Fruit fly (Drosophila melanogaster) whole organism, adult: ENCODE results near the gene aay.

ENCODE experiments used
- CG14711 ChIP-seq: fragments of 200-800 bp; sonication (Bioruptor generic); optimal IDR thresholded peaks from 2 replicates; lab custom pipeline; 2018; ENCODE audit warnings: missing biosample characterization, mild to moderate bottlenecking, missing genetic modification characterization, moderate library complexity
- CG1620 ChIP-seq: fragments of 200-800 bp; sonication (Bioruptor generic); optimal IDR thresholded peaks from 2 replicates; lab custom pipeline; 2016; ENCODE audit warnings: missing biosample characterization, missing genetic modification characterization
- CG33017 ChIP-seq: fragments of 200-800 bp; sonication (Bioruptor generic); optimal IDR thresholded peaks from 2 replicates; lab custom pipeline; 2018; ENCODE audit warnings: missing biosample characterization, mild to moderate bottlenecking, missing genetic modification characterization, moderate library complexity
- CG5204 ChIP-seq: fragments of 200-800 bp; sonication (Bioruptor generic); optimal IDR thresholded peaks from 2 replicates; lab custom pipeline; 2016; ENCODE audit warnings: missing biosample characterization, missing genetic modification characterization
- CG7101 ChIP-seq: fragments of 200-800 bp; sonication (Bioruptor generic); optimal IDR thresholded peaks from 2 replicates; lab custom pipeline; 2018; ENCODE audit warnings: missing biosample characterization, mild to moderate bottlenecking, missing genetic modification characterization, moderate library complexity
- Clk ChIP-seq: fragments of 200-800 bp; sonication (Bioruptor generic); optimal IDR thresholded peaks from 2 replicates; lab custom pipeline; 2017; ENCODE audit warnings: missing biosample characterization, missing genetic modification characterization
- Crg-1 ChIP-seq: fragments of 200-800 bp; sonication (Bioruptor generic); optimal IDR thresholded peaks from 2 replicates; lab custom pipeline; 2016; ENCODE audit warnings: missing biosample characterization, missing genetic modification characterization
- Mnt ChIP-seq: fragments of 200-800 bp; sonication (Bioruptor generic); optimal IDR thresholded peaks from 2 replicates; lab custom pipeline; 2016; ENCODE audit warnings: missing biosample characterization, mild to moderate bottlenecking, missing genetic modification characterization
- bab1 ChIP-seq: fragments of 200-800 bp; sonication (Bioruptor generic); optimal IDR thresholded peaks from 3 replicates; lab custom pipeline; 2019; ENCODE audit warnings: missing biosample characterization, mild to moderate bottlenecking, missing genetic modification characterization, moderate library complexity
- cic ChIP-seq: fragments of 200-800 bp; sonication (Bioruptor generic); optimal IDR thresholded peaks from 2 replicates; lab custom pipeline; 2017; ENCODE audit warnings: missing biosample characterization, mild to moderate bottlenecking, missing genetic modification characterization, moderate library complexity
- kay ChIP-seq: fragments of 200-800 bp; sonication (Bioruptor generic); peaks from one replicate; lab custom pipeline; 2016; ENCODE audit warnings: missing biosample characterization, missing genetic modification characterization, borderline replicate concordance
- ovo ChIP-seq: fragments of 200-800 bp; sonication (Bioruptor generic); optimal IDR thresholded peaks from 2 replicates; lab custom pipeline; 2016; ENCODE audit warnings: missing biosample characterization, missing genetic modification characterization
- toe ChIP-seq: fragments of 200-800 bp; sonication (Bioruptor generic); optimal IDR thresholded peaks from 2 replicates; lab custom pipeline; 2016; ENCODE audit warnings: missing biosample characterization, missing genetic modification characterization

dm6 chr3L:9419328-9419727 is 3.7 kb upstream of the aay start:
- TF ChIP-seq CG1620 (GFP tag; lab: Kevin White, UChicago), result no peak
- peak; percentile 35 for TF ChIP-seq CG5204 (GFP tag; lab: Kevin White, UChicago)
- peak; percentile 41 for TF ChIP-seq bab1 (GFP tag; lab: Kevin White, UChicago)
- TF ChIP-seq CG7101 (tag; lab: Kevin White, UChicago), result no peak
- no peak for TF ChIP-seq CG33017
- TF ChIP-seq cic (GFP tag; lab: Kevin White, UChicago), result no peak
- no peak for TF ChIP-seq Mnt (GFP tag; lab: Kevin White, UChicago)
- no peak for TF ChIP-seq CG14711 (tag; lab: Kevin White, UChicago)
- no peak for TF ChIP-seq ovo (GFP tag; lab: Kevin White, UChicago)
- no peak for TF ChIP-seq Clk
- no peak for TF ChIP-seq kay (GFP tag; lab: Kevin White, UChicago)
- TF ChIP-seq toe, result no peak
- no peak for TF ChIP-seq Crg-1
